Worm (Caenorhabditis elegans): ENCODE data around the gene eor-2.

DNA sequence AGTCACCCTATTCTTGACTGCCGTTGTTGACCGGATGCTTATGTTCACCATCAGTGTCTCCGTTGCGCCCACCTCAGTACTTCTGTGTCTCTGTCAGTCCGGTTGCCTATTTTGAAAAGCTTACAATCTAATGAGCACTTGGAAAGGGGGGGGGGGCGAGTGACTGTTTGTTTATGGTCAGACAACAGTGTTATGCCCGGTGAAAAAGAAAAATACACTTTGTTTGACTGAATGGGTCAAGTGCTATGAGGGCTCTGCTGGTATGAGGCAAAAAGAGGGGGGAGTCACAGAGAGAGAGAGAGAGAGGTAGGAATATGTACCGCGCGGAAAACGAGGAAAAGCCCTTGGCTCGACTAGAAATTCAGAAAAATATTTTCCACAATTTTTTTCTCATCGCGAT, 31.5 kb upstream of the eor-2 start:
- no peak for TF ChIP-seq nhr-23 (tag; optimal IDR thresholded peaks at IDR 0.05)
- no peak for TF ChIP-seq fkh-10 (GFP tag; optimal IDR thresholded peaks at IDR 0.05)
- no peak for TF ChIP-seq snpc-4 (tag; optimal IDR thresholded peaks at IDR 0.05)
- TF ChIP-seq ceh-9 (tag; optimal IDR thresholded peaks at IDR 0.05): no peak
- TF ChIP-seq pha-4 (tag; optimal IDR thresholded peaks at IDR 0.05): peak; percentile 15

All from whole organism, L3 larva.